Worm (Caenorhabditis elegans) whole organism, L1 larva: Measurements from ENCODE around the gene C07G3.15.

Experiments
- C34B4.2 ChIP-seq: sonication (generic microtip); optimal IDR thresholded peaks from 2 replicates; lab custom pipeline; 2017; ENCODE audit warnings: mild to moderate bottlenecking, missing genetic modification characterization, missing compliant biosample characterization
- aha-1 ChIP-seq: fragments of 150-350 bp; optimal IDR thresholded peaks from 2 replicates; lab custom pipeline; 2014; ENCODE audit warnings: missing biosample characterization, missing genetic modification characterization
- aly-2 ChIP-seq: fragments of 150-350 bp; optimal IDR thresholded peaks from 2 replicates; lab custom pipeline; 2014; ENCODE audit warnings: missing biosample characterization, missing genetic modification characterization
- ceh-63 ChIP-seq: fragments of 200-800 bp; sonication (Bioruptor generic); optimal IDR thresholded peaks from 2 replicates; lab custom pipeline; 2018; ENCODE audit warnings: mild to moderate bottlenecking, missing genetic modification characterization, missing compliant biosample characterization
- ceh-82 ChIP-seq, 3 experiments: fragments of 150-350 bp in 1 of 3; sonication (generic microtip) in 2 of 3; optimal IDR thresholded peaks; 2 replicates each; lab custom pipeline; 2014 to 2017; ENCODE audit warnings: missing biosample characterization in 3 of 3, missing genetic modification characterization in 3 of 3
- ces-1 ChIP-seq: fragments of 150-350 bp; optimal IDR thresholded peaks from 2 replicates; lab custom pipeline; 2014; ENCODE audit warnings: missing biosample characterization, missing genetic modification reagents, missing genetic modification characterization
- dpl-1 ChIP-seq, 3 experiments: fragments of 150-350 bp in 2 of 3; sonication (generic microtip) in 1 of 3; optimal IDR thresholded peaks; 2 replicates each; lab custom pipeline; 2014 to 2017; ENCODE audit warnings: missing biosample characterization in 3 of 3, missing genetic modification characterization in 3 of 3, missing genetic modification reagents in 3 of 3
- efl-1 ChIP-seq, 4 experiments: fragments of 150-350 bp; optimal IDR thresholded peaks in 3 of 4; peaks in 1 of 4; 1 replicate in 1 of 4; 2 replicates in 3 of 4; lab custom pipeline; 2014; ENCODE audit warnings: missing biosample characterization in 2 of 4, missing genetic modification characterization in 2 of 4, missing genetic modification reagents in 2 of 4
- efl-3 ChIP-seq: fragments of 200-800 bp; sonication (Bioruptor generic); optimal IDR thresholded peaks from 2 replicates; lab custom pipeline; 2018; ENCODE audit warnings: mild to moderate bottlenecking, missing genetic modification characterization, missing compliant biosample characterization
- elt-2 ChIP-seq: sonication (generic microtip); optimal IDR thresholded peaks from 2 replicates; lab custom pipeline; 2016; ENCODE audit warnings: missing genetic modification characterization, mild to moderate bottlenecking, inconsistent platforms, missing compliant biosample characterization, missing genetic modification reagents
- fkh-10 ChIP-seq: sonication (generic microtip); optimal IDR thresholded peaks from 2 replicates; lab custom pipeline; 2017; ENCODE audit warnings: missing biosample characterization, missing genetic modification reagents, missing genetic modification characterization
- hlh-17 ChIP-seq: fragments of 200-800 bp; sonication (Bioruptor generic); optimal IDR thresholded peaks from 2 replicates; lab custom pipeline; 2018; ENCODE audit warnings: missing genetic modification characterization, mild to moderate bottlenecking, missing compliant biosample characterization, moderate library complexity, borderline replicate concordance
- hlh-4 ChIP-seq: sonication (generic microtip); optimal IDR thresholded peaks from 2 replicates; lab custom pipeline; 2016; ENCODE audit warnings: mild to moderate bottlenecking, missing genetic modification characterization, missing compliant biosample characterization
- hpl-2 ChIP-seq: fragments of 150-350 bp; optimal IDR thresholded peaks from 2 replicates; lab custom pipeline; 2014; ENCODE audit warnings: missing biosample characterization, missing genetic modification reagents, missing genetic modification characterization
- isw-1 ChIP-seq: fragments of 200-800 bp; sonication (Bioruptor generic); IDR thresholded peaks from 2 replicates; pipeline ENCODE4 v1.3.6; 2022; ENCODE audit warnings: missing genetic modification characterization, missing compliant biosample characterization
- lin-14 ChIP-seq: fragments of 200-800 bp; sonication (Bioruptor generic); optimal IDR thresholded peaks from 2 replicates; lab custom pipeline; 2018; ENCODE audit warnings: mild to moderate bottlenecking, missing genetic modification characterization, moderate library complexity, missing compliant biosample characterization
- lin-15B ChIP-seq: fragments of 150-350 bp; sonication (generic microtip); optimal IDR thresholded peaks from 3 replicates; lab custom pipeline; 2014; ENCODE audit warnings: missing biosample characterization, missing genetic modification characterization
- lin-35 ChIP-seq, 2 experiments: fragments of 150-350 bp; optimal IDR thresholded peaks; 2 replicates each; lab custom pipeline; 2014; ENCODE audit warnings: missing biosample characterization in 2 of 2, missing genetic modification characterization in 2 of 2, missing genetic modification reagents in 2 of 2
- lin-39 ChIP-seq: fragments of 150-350 bp; optimal IDR thresholded peaks from 2 replicates; lab custom pipeline; 2014; ENCODE audit warnings: missing biosample characterization, missing genetic modification reagents, missing genetic modification characterization
- lir-3 ChIP-seq: sonication (generic microtip); optimal IDR thresholded peaks from 2 replicates; lab custom pipeline; 2016; ENCODE audit warnings: mild to moderate bottlenecking, missing genetic modification characterization, moderate library complexity, missing compliant biosample characterization; ENCODE audit not compliant: poor library complexity
- mab-9 ChIP-seq: fragments of 200-800 bp; sonication (Bioruptor generic); IDR thresholded peaks from 2 replicates; pipeline ENCODE4 v1.3.6; 2022; ENCODE audit warnings: missing genetic modification reagents, missing genetic modification characterization, missing compliant biosample characterization
- mef-2 ChIP-seq: fragments of 150-350 bp; optimal IDR thresholded peaks from 2 replicates; lab custom pipeline; 2014; ENCODE audit warnings: missing biosample characterization, missing genetic modification characterization
- nhr-237 ChIP-seq: fragments of 150-350 bp; optimal IDR thresholded peaks from 2 replicates; lab custom pipeline; 2014; ENCODE audit warnings: missing biosample characterization, missing genetic modification characterization
- nhr-47 ChIP-seq: sonication (generic microtip); optimal IDR thresholded peaks from 2 replicates; lab custom pipeline; 2016; ENCODE audit warnings: mild to moderate bottlenecking, missing genetic modification characterization, moderate library complexity, missing compliant biosample characterization
- nhr-85 ChIP-seq: sonication (generic microtip); peaks from one replicate; lab custom pipeline; 2016; ENCODE audit warnings: missing genetic modification characterization, inconsistent platforms, missing compliant biosample characterization
- nhr-90 ChIP-seq: sonication (generic microtip); optimal IDR thresholded peaks from 2 replicates; lab custom pipeline; 2016; ENCODE audit warnings: mild to moderate bottlenecking, missing genetic modification characterization, missing compliant biosample characterization; ENCODE audit not compliant: poor library complexity
- rnt-1 ChIP-seq: sonication (generic microtip); optimal IDR thresholded peaks from 2 replicates; lab custom pipeline; 2016; ENCODE audit warnings: mild to moderate bottlenecking, missing genetic modification characterization, moderate library complexity, missing compliant biosample characterization
- skn-1 ChIP-seq: fragments of 150-350 bp; optimal IDR thresholded peaks from 2 replicates; lab custom pipeline; 2014; ENCODE audit warnings: missing biosample characterization, missing genetic modification characterization
- snpc-4 ChIP-seq: fragments of 150-350 bp; optimal IDR thresholded peaks from 2 replicates; lab custom pipeline; 2014; ENCODE audit warnings: missing biosample characterization, missing genetic modification characterization
- snu-23 ChIP-seq: sonication (generic microtip); optimal IDR thresholded peaks from 2 replicates; lab custom pipeline; 2016; ENCODE audit warnings: missing genetic modification characterization, missing compliant biosample characterization
- tbx-2 ChIP-seq: sonication (generic microtip); optimal IDR thresholded peaks from 2 replicates; lab custom pipeline; 2016; ENCODE audit warnings: missing genetic modification characterization, missing compliant biosample characterization
- tlp-1 ChIP-seq: fragments of 150-350 bp; optimal IDR thresholded peaks from 2 replicates; lab custom pipeline; 2014; ENCODE audit warnings: missing biosample characterization, missing genetic modification characterization
- unc-30 ChIP-seq: sonication (generic microtip); optimal IDR thresholded peaks from 2 replicates; lab custom pipeline; 2017; ENCODE audit warnings: missing biosample characterization, missing genetic modification characterization
- unc-86 ChIP-seq: sonication (generic microtip); optimal IDR thresholded peaks from 2 replicates; lab custom pipeline; 2016; ENCODE audit warnings: missing genetic modification characterization, missing compliant biosample characterization
- ztf-11 ChIP-seq, 2 experiments: sonication (generic microtip); optimal IDR thresholded peaks; 2 replicates each; lab custom pipeline; 2016 to 2017; ENCODE audit warnings: missing genetic modification characterization in 2 of 2, missing biosample characterization in 1 of 2, missing compliant biosample characterization in 1 of 2
- ztf-4 ChIP-seq: fragments of 150-350 bp; optimal IDR thresholded peaks from 2 replicates; lab custom pipeline; 2014; ENCODE audit warnings: missing biosample characterization, missing genetic modification characterization

The C07G3.15 gene

DNA sequence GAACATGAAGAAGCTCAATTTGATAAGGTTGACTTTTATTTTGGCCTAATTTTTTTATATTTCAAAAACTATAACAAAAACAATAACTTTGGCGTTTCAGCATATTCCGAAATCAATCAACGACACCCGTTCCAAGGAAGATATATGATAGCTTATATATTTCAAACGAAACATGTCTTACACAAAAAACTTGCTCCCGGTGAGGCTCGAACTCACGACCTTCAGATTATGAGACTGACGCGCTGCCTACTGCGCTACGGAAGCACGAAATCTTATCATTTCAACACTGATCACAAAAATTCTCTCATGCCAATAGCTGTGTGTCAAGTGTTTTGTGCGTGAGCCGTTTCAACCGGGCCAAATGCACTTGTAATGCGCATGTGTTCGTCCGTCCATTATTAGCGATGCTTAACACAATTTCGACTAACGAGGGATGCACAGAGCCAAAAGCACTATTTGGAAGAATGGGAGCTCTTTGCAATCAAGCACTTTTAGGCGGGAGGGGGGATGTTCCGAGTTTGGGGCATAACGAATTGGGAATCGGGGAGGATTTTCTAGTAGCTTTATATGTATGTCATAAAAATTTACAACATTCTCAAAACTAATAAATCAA, 41.5 kb downstream of the C07G3.15 start:
- TF ChIP-seq rnt-1 (no peak), efl-1 (optimal IDR thresholded peaks at IDR 0.05; lab: Kevin White, UChicago) (no peak), efl-1 (GFP tag; optimal IDR thresholded peaks at IDR 0.05 in 1 of 2; lab: Kevin White, UChicago) (peak in 1 of 2 experiments; percentile 55)
- TF ChIP-seq, all 84 proteins: peak for 1

DNA sequence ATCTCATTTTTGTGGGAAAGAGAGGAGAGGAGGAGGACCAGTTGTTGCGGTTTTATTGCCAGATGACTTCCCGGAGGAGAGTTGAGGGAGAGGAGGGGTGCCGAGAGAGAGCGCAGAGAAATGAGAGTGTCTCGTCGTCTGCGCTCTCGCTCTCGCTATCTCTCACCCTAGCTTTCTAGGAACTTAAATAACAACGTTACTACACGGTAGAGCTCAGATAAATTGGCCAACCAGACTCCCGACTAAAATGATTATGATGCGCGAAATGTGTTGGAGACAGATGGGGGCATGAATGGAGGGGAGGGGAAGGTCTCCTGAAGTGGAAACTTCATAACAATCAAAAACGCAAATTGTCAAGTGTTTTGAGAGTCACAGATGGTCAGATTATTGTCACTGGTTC, 42.2 kb downstream of the C07G3.15 start:
- TF ChIP-seq tlp-1 (tag; lab: Kevin White, UChicago) (no peak), unc-86 (no peak), isw-1 (GFP tag; lab: Robert Waterston, UW) (no peak), ceh-82 (tag; optimal IDR thresholded peaks at IDR 0.05; lab: Kevin White, UChicago) (no peak), elt-2 (tag; lab: Kevin White, UChicago) (no peak)

DNA sequence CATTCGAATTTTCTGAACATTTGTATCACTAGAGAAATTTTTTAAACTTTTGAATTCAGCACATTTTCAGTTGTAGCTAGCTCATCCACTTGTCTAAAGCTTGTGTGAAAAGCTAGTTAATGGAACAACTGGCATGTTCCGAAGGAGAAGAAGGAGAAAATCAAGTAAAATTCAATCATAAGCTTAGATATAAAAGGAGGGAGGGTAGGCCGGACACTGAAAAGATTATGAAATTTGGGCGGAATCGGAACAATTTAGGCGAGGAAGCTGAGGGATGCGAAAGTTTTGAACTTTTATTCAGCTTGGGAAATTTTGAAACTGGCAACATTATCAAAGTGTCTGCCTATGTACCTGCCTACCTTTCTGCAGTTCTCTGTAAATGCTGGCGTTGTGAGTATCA, 44.3 kb downstream of the C07G3.15 start:
- TF ChIP-seq hpl-2 (GFP tag; lab: Kevin White, UChicago) (no peak), lir-3 (tag; lab: Kevin White, UChicago) (no peak), lin-35 (GFP tag; optimal IDR thresholded peaks at IDR 0.05; lab: Kevin White, UChicago) (no peak), ztf-4 (no peak), ztf-11 (tag; optimal IDR thresholded peaks at IDR 0.05; lab: Kevin White, UChicago) (no peak), fkh-10 (GFP tag; lab: Kevin White, UChicago) (peak; percentile 37), nhr-47 (no peak), skn-1 (no peak)

DNA sequence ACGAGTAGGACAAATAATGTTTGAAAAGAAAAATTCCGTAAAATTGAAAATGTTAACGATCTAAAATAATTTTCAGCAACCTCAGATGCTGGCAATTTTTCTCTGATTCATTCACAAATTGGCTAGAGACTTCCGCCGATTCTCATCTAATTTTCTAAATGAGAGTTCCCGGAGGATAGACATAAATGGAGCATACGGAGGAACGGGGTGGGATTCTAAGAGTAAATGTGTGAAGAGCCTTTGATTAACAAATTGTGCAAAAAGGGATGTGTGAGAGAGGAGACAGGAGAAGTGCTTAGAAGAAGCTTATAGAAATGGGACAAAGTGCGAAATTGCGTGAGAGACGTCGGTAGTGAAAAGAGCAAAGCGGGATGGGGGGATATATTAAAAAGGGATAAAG, 45.1 kb downstream of the C07G3.15 start:
- TF ChIP-seq ceh-63 (GFP tag; lab: Kevin White, UChicago) (no peak), tbx-2 (tag; lab: Kevin White, UChicago) (no peak), ztf-4 (no peak), C34B4.2 (tag; lab: Kevin White, UChicago) (no peak), lin-14 (GFP tag; lab: Kevin White, UChicago) (peak; percentile 1), snu-23 (GFP tag; lab: Kevin White, UChicago) (no peak)

DNA sequence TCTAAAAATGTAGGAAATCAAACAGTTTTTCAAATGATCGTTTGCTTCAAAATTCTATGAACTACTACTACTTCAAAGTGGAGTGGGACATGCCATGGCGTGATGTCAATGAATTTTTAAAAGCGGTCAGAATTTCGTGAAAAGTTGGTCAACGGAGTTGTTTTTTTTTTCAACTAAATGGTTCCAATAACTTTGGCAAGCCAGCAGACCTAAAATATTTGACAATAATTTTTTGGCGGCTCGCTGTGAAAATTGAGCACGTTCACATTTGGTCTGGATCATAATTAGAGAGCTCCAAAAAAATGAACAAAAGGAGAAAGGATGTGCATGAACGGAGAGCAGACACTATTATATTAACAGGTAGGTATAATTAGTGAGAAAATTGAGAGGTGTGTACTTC, 46.4 kb downstream of the C07G3.15 start:
- TF ChIP-seq nhr-90 (tag; lab: Kevin White, UChicago), result no peak
- no peak for TF ChIP-seq nhr-237
- TF ChIP-seq hlh-17 (GFP tag; lab: Kevin White, UChicago), result no peak
- TF ChIP-seq lin-14 (GFP tag; lab: Kevin White, UChicago), result no peak
- no peak for TF ChIP-seq dpl-1 (GFP tag; optimal IDR thresholded peaks at IDR 0.05; lab: Kevin White, UChicago)
- TF ChIP-seq aly-2 (tag; lab: Kevin White, UChicago), result no peak
- no peak for TF ChIP-seq efl-3 (GFP tag; lab: Kevin White, UChicago)
- no peak for TF ChIP-seq ces-1 (GFP tag; lab: Kevin White, UChicago)
- TF ChIP-seq fkh-10 (GFP tag; lab: Kevin White, UChicago), result no peak
- TF ChIP-seq unc-30 (tag; lab: Kevin White, UChicago), result no peak

DNA sequence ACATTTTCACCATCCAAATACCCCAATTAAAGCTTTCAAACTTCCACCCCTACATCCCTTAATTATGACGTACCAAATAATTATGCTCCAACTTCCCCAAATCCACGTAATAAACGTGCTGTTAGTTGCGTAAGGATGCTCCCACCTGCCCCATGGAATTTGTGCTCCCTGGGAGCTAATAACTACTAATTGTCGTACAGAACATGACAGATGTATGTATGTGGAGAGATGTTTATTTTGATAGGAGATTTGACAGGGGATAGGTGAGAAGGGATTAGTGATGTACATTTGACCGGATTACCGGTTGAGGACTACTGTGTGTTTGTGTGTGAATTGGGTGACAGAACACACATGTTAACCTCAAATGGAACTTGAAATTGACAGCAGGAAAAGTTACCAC, 47.0 kb downstream of the C07G3.15 start:
- TF ChIP-seq nhr-47 (no peak), nhr-85 (tag; lab: Kevin White, UChicago) (no peak), snpc-4 (tag; lab: Kevin White, UChicago) (no peak), lir-3 (tag; lab: Kevin White, UChicago) (no peak), mab-9 (GFP tag; lab: Robert Waterston, UW) (no peak), ztf-11 (tag; optimal IDR thresholded peaks at IDR 0.05; lab: Kevin White, UChicago) (no peak), mef-2 (tag; lab: Kevin White, UChicago) (no peak), lin-15B (no peak), hlh-4 (tag; lab: Kevin White, UChicago) (no peak), aha-1 (tag; lab: Kevin White, UChicago) (no peak), C34B4.2 (tag; lab: Kevin White, UChicago) (no peak), lin-39 (tag; lab: Kevin White, UChicago) (no peak), dpl-1 (GFP tag; optimal IDR thresholded peaks at IDR 0.05; lab: Kevin White, UChicago) (no peak)
